Fruit fly (Drosophila melanogaster): ENCODE measurements around the gene Pitslre.

Gene Pitslre

dm6 chr3L:20771891-20772646, 741 bp downstream of the Pitslre start (continued):
- TF ChIP-seq CG5180 (GFP tag; optimal IDR thresholded peaks at IDR 0.05) (no peak), ro (GFP tag; IDR thresholded peaks at IDR 0.05) (0 out of 2 replicates have a peak, but pooled peaks have one; percentile 32), CG3995 (GFP tag; optimal IDR thresholded peaks at IDR 0.05) (no peak), CG4617 (GFP tag; optimal IDR thresholded peaks at IDR 0.05; ENCODE audit: borderline replicate concordance) (peak; percentile 52), gem (tag; optimal IDR thresholded peaks at IDR 0.05) (peak; percentile 88), btn (GFP tag; optimal IDR thresholded peaks at IDR 0.05) (peak; percentile 65), Dip3 (GFP tag; optimal IDR thresholded peaks at IDR 0.05) (peak; percentile 67), CG4707 (GFP tag; optimal IDR thresholded peaks at IDR 0.05) (peak; percentile 70), Lpt (GFP tag; optimal IDR thresholded peaks at IDR 0.05) (no peak), TFAM (GFP tag; optimal IDR thresholded peaks at IDR 0.05) (no peak), PHDP (tag; optimal IDR thresholded peaks at IDR 0.05) (peak; percentile 82), maf-S (GFP tag; optimal IDR thresholded peaks at IDR 0.05) (peak; percentile 65), Doc2 (GFP tag; IDR thresholded peaks at IDR 0.05) (no peak), CG7963 (GFP tag; IDR thresholded peaks at IDR 0.05; ENCODE audit: partially characterized antibody) (no peak), CG17385 (GFP tag; optimal IDR thresholded peaks at IDR 0.05) (peak; percentile 65), zfh2 (GFP tag; optimal IDR thresholded peaks at IDR 0.05) (peak; percentile 64), CG2129 (GFP tag; IDR thresholded peaks at IDR 0.05; ENCODE audit: partially characterized antibody) (no peak), Aef1 (GFP tag; IDR thresholded peaks at IDR 0.05) (peak; percentile 70), pnt (GFP tag; optimal IDR thresholded peaks at IDR 0.05) (peak; percentile 30), nom (GFP tag; optimal IDR thresholded peaks at IDR 0.05) (peak; percentile 5), Vsx1 (GFP tag; optimal IDR thresholded peaks at IDR 0.05) (peak; percentile 79), CG6254 (GFP tag; optimal IDR thresholded peaks at IDR 0.05) (peak; percentile 80), Dp (GFP tag; optimal IDR thresholded peaks at IDR 0.05) (no peak), psq (GFP tag; optimal IDR thresholded peaks at IDR 0.05) (no peak), CG17328 (GFP tag; IDR thresholded peaks at IDR 0.05) (peak; percentile 85), zen (tag; optimal IDR thresholded peaks at IDR 0.05) (peak; percentile 77), CG18599 (GFP tag; optimal IDR thresholded peaks at IDR 0.05) (peak; percentile 81), Awh (GFP tag; IDR thresholded peaks at IDR 0.05) (peak; percentile 90), CG17612 (GFP tag; IDR thresholded peaks at IDR 0.05) (no peak), br (optimal IDR thresholded peaks at IDR 0.05) (no peak), CG9932 (GFP tag; IDR thresholded peaks at IDR 0.05) (peak; percentile 69), CG13287 (GFP tag; IDR thresholded peaks at IDR 0.05; ENCODE audit: partially characterized antibody) (no peak), CG2202 (tag; optimal IDR thresholded peaks at IDR 0.05) (peak; percentile 48), ac (GFP tag; optimal IDR thresholded peaks at IDR 0.05) (no peak), Ets65A (GFP tag) (peak; percentile 72), CG10462 (GFP tag; optimal IDR thresholded peaks at IDR 0.05) (peak; percentile 65), chif (GFP tag; optimal IDR thresholded peaks at IDR 0.05) (peak; percentile 70 to 71), kni (GFP tag; optimal IDR thresholded peaks at IDR 0.05) (no peak), Med (GFP tag) (peak; percentile 97), CG5245 (GFP tag; optimal IDR thresholded peaks at IDR 0.05) (peak; percentile 76), CG11398 (GFP tag; optimal IDR thresholded peaks at IDR 0.05) (peak; percentile 70), Fer1 (GFP tag; optimal IDR thresholded peaks at IDR 0.05) (peak; percentile 82), ken (GFP tag; IDR thresholded peaks at IDR 0.05) (peak; percentile 75; the same call in 1 of the 3 replicates), prd (optimal IDR thresholded peaks at IDR 0.05) (no peak), prd (GFP tag; IDR thresholded peaks at IDR 0.05) (peak; percentile 82), CG30020 (tag; optimal IDR thresholded peaks at IDR 0.05) (no peak), chn (GFP tag; optimal IDR thresholded peaks at IDR 0.05) (peak; percentile 75), CG14014 (GFP tag; IDR thresholded peaks at IDR 0.05) (peak; percentile 81; the same call in 1 of the 2 replicates), CG10565 (GFP tag; optimal IDR thresholded peaks at IDR 0.05) (no peak), CG9876 (GFP tag; optimal IDR thresholded peaks at IDR 0.05) (peak; percentile 8)

Measured in whole organism, embryonic.